Worm (Caenorhabditis elegans) whole organism, L3 larva: ENCODE results near the gene F17C8.7.

ENCODE experiments used
- egl-27 ChIP-seq: sonication (generic microtip); optimal IDR thresholded peaks from 4 replicates; lab custom pipeline; 2017; ENCODE audit warnings: missing biosample characterization, missing genetic modification reagents, missing genetic modification characterization
- egl-5 ChIP-seq: fragments of 150-350 bp; optimal IDR thresholded peaks from 2 replicates; lab custom pipeline; 2017; ENCODE audit warnings: missing biosample characterization, missing genetic modification reagents, missing genetic modification characterization, inconsistent platforms
- elt-3 ChIP-seq, 3 experiments: fragments of 150-350 bp in 1 of 3; sonication (generic microtip) in 2 of 3; optimal IDR thresholded peaks; 2 replicates in 2 of 3; 4 replicates in 1 of 3; lab custom pipeline; 2014 to 2017; ENCODE audit warnings: missing biosample characterization in 3 of 3, missing genetic modification characterization in 3 of 3
- fos-1 ChIP-seq: fragments of 150-350 bp; optimal IDR thresholded peaks from 2 replicates; lab custom pipeline; 2014; ENCODE audit warnings: missing biosample characterization, missing genetic modification characterization
- nhr-12 ChIP-seq: fragments of 150-350 bp; optimal IDR thresholded peaks from 2 replicates; lab custom pipeline; 2014; ENCODE audit warnings: missing biosample characterization, missing genetic modification characterization
- pha-4 ChIP-seq: fragments of 150-350 bp; optimal IDR thresholded peaks from 2 replicates; lab custom pipeline; 2014; ENCODE audit warnings: missing biosample characterization, missing genetic modification reagents, missing genetic modification characterization
- sea-2 ChIP-seq: fragments of 150-350 bp; sonication (generic microtip); optimal IDR thresholded peaks from 4 replicates; lab custom pipeline; 2014; ENCODE audit warnings: missing biosample characterization, missing genetic modification reagents, missing genetic modification characterization
- unc-62 ChIP-seq: fragments of 150-350 bp; sonication (generic microtip); optimal IDR thresholded peaks from 4 replicates; lab custom pipeline; 2014; ENCODE audit warnings: missing biosample characterization, missing genetic modification reagents, missing genetic modification characterization
- ztf-11 ChIP-seq: fragments of 150-350 bp; optimal IDR thresholded peaks from 2 replicates; lab custom pipeline; 2014; ENCODE audit warnings: missing biosample characterization, missing genetic modification characterization

ce11 chrIII:4697819-4698218 is 37.7 kb upstream of the F17C8.7 start, which contains the start of gene dnj-18:
- no peak for TF ChIP-seq unc-62
- no peak for TF ChIP-seq egl-27 (tag; lab: Kevin White, UChicago)
- no peak for TF ChIP-seq nhr-12
- no peak for TF ChIP-seq fos-1 (tag; lab: Kevin White, UChicago)
- no peak for TF ChIP-seq elt-3 (tag; optimal IDR thresholded peaks at IDR 0.05; lab: Kevin White, UChicago)
- TF ChIP-seq pha-4 = no peak
- TF ChIP-seq ztf-11 (tag; lab: Kevin White, UChicago) = no peak
- no peak for TF ChIP-seq sea-2 (GFP tag; lab: Kevin White, UChicago)
- no peak for TF ChIP-seq egl-5 (tag; lab: Kevin White, UChicago)
